Fruit fly (Drosophila melanogaster) whole organism, adult: Measurements from ENCODE around the gene Ir25a.

Source experiments
- CG12768 ChIP-seq: fragments of 200-800 bp; sonication (Bioruptor generic); optimal IDR thresholded peaks from 2 replicates; lab custom pipeline; 2017; ENCODE audit warnings: missing biosample characterization, missing genetic modification characterization, mild to moderate bottlenecking, moderate library complexity, missing genetic modification reagents
- CG33017 ChIP-seq: fragments of 200-800 bp; sonication (Bioruptor generic); optimal IDR thresholded peaks from 2 replicates; lab custom pipeline; 2018; ENCODE audit warnings: missing biosample characterization, mild to moderate bottlenecking, missing genetic modification characterization, moderate library complexity
- cnc ChIP-seq, 2 experiments: fragments of >200 bp; optimal IDR thresholded peaks; 2 replicates each; lab custom pipeline; 2017
- kay ChIP-seq: fragments of 200-800 bp; sonication (Bioruptor generic); peaks from one replicate; lab custom pipeline; 2016; ENCODE audit warnings: missing biosample characterization, missing genetic modification characterization, borderline replicate concordance
- pad ChIP-seq: fragments of 200-800 bp; sonication (Bioruptor generic); optimal IDR thresholded peaks from 3 replicates; lab custom pipeline; 2017; ENCODE audit warnings: missing biosample characterization, missing genetic modification characterization, mild to moderate bottlenecking, moderate library complexity, missing genetic modification reagents

The Ir25a gene

dm6 chr2L:4793780-4794523, 41.1 kb downstream of the Ir25a start, which contains the start of gene fipi:
fipi (minus strand) TSS chr2L:4794044.
- no peak for TF ChIP-seq CG12768 (GFP tag; lab: Kevin White, UChicago)
- no peak for TF ChIP-seq CG33017 (tag; lab: Kevin White, UChicago)
- TF ChIP-seq pad (GFP tag; lab: Kevin White, UChicago) = peak; percentile 96
- no peak for TF ChIP-seq cnc (optimal IDR thresholded peaks at IDR 0.05; lab: Kevin White, UChicago)
- TF ChIP-seq kay = peak; percentile 93
